Fruit fly (Drosophila melanogaster) whole organism, wandering third instar larva: ENCODE data around the gene CG9098.

ENCODE experiments used
- CG32264 ChIP-seq: fragments of 200-800 bp; sonication (Bioruptor generic); optimal IDR thresholded peaks from 2 replicates; lab custom pipeline; 2016; ENCODE audit warnings: missing biosample characterization, missing genetic modification characterization
- Rel ChIP-seq, 2 experiments: fragments of 200-800 bp; sonication (Bioruptor generic) in 1 of 2; optimal IDR thresholded peaks; 2 replicates in 1 of 2; 3 replicates in 1 of 2; lab custom pipeline; 2016 to 2019; ENCODE audit warnings: mild to moderate bottlenecking in 2 of 2, missing biosample characterization in 2 of 2, missing genetic modification characterization in 2 of 2, moderate library complexity in 1 of 2

- peak; percentile 78 for TF ChIP-seq Rel (GFP tag; optimal IDR thresholded peaks at IDR 0.05; lab: Kevin White, UChicago)
- peak; percentile 72 for TF ChIP-seq Rel (tag; optimal IDR thresholded peaks at IDR 0.05; lab: Kevin White, UChicago)
- TF ChIP-seq CG32264 (GFP tag; lab: Kevin White, UChicago), result no peak
Observed at dm6 chr2L:5978333-5979054, 33.6 kb downstream of the CG9098 start.
